Worm (Caenorhabditis elegans) whole organism, L3 larva: ENCODE data around the gene rga-1.

Experiments
- ceh-82 ChIP-seq: fragments of 150-350 bp; optimal IDR thresholded peaks from 2 replicates; lab custom pipeline; 2014; ENCODE audit warnings: missing biosample characterization, missing genetic modification characterization
- elt-3 ChIP-seq, 3 experiments: fragments of 150-350 bp in 1 of 3; sonication (generic microtip) in 2 of 3; optimal IDR thresholded peaks; 2 replicates in 2 of 3; 4 replicates in 1 of 3; lab custom pipeline; 2014 to 2017; ENCODE audit warnings: missing biosample characterization in 3 of 3, missing genetic modification characterization in 3 of 3
- mml-1 ChIP-seq: fragments of 150-350 bp; sonication (generic microtip); optimal IDR thresholded peaks from 3 replicates; lab custom pipeline; 2014; ENCODE audit warnings: missing biosample characterization, missing genetic modification characterization
- nhr-12 ChIP-seq: fragments of 150-350 bp; optimal IDR thresholded peaks from 2 replicates; lab custom pipeline; 2014; ENCODE audit warnings: missing biosample characterization, missing genetic modification characterization
- nhr-77 ChIP-seq: fragments of 150-350 bp; optimal IDR thresholded peaks from 2 replicates; lab custom pipeline; 2014; ENCODE audit warnings: missing biosample characterization, missing genetic modification characterization
- skn-1 ChIP-seq: fragments of 150-350 bp; optimal IDR thresholded peaks from 2 replicates; lab custom pipeline; 2014; ENCODE audit warnings: missing biosample characterization, missing genetic modification characterization
- unc-62 ChIP-seq: fragments of 150-350 bp; sonication (generic microtip); optimal IDR thresholded peaks from 4 replicates; lab custom pipeline; 2014; ENCODE audit warnings: missing biosample characterization, missing genetic modification reagents, missing genetic modification characterization

ce11 chrII:11451738-11452137, 13.0 kb upstream of the rga-1 start:
- TF ChIP-seq ceh-82, result no peak
- no peak for TF ChIP-seq nhr-12 (tag; lab: Kevin White, UChicago)
- TF ChIP-seq elt-3 (tag; optimal IDR thresholded peaks at IDR 0.05; lab: Kevin White, UChicago), result no peak
- TF ChIP-seq unc-62 (GFP tag; lab: Kevin White, UChicago), result no peak
- TF ChIP-seq nhr-77 (tag; lab: Kevin White, UChicago), result no peak
- TF ChIP-seq mml-1 (tag; lab: Kevin White, UChicago), result no peak
- no peak for TF ChIP-seq skn-1 (tag; lab: Kevin White, UChicago)
